Worm (Caenorhabditis elegans) whole organism, midembryonic: ENCODE results near the gene fbxa-127.

Experiments
- med-1 ChIP-seq: sonication (generic microtip); optimal IDR thresholded peaks from 2 replicates; lab custom pipeline; 2017; ENCODE audit warnings: missing genetic modification characterization, mild to moderate bottlenecking, missing compliant biosample characterization, antibody characterized with exemption, missing genetic modification reagents; ENCODE audit not compliant: insufficient read depth
- tab-1 ChIP-seq: fragments of 200-800 bp; sonication (Bioruptor generic); IDR thresholded peaks from 2 replicates; pipeline ENCODE4 v1.3.6; 2022; ENCODE audit warnings: missing genetic modification characterization, missing compliant biosample characterization

- TF ChIP-seq med-1 (GFP tag; lab: Kevin White, UChicago), result no peak
- no peak for TF ChIP-seq tab-1 (GFP tag; lab: Robert Waterston, UW)
These were observed 3.1 kb downstream of the fbxa-127 start, which contains the start of gene srz-100 for ce11 chrV:16731600-16731999.
